Fruit fly (Drosophila melanogaster): ENCODE data around the gene CG46523.

Gene CG46523

DNA sequence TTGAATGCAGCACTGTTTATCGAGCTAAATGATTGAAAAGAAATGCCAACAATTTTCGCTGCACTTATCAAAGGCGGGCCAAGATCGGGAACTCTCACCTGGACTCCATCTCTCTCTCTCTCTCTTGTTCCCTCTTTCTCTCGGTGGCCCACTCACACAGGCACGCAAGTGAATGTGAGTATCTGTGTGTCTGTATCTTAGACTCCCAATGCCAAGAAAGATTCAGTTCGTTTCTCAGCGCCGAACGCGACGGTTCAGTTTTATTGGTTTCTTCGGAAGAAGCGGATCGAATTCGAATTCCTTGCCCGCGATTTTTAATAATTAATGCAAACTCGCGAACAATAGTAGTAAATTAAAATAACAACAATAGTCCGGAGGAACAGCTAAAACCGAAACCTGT, 53.5 kb downstream of the CG46523 start, which contains the start of gene Tmhs:
Gene Tmhs (plus strand): TSS at position 222 of the 400 bp plus-strand sequence.
- TF ChIP-seq noc (tag; optimal IDR thresholded peaks at IDR 0.05) = no peak

DNA sequence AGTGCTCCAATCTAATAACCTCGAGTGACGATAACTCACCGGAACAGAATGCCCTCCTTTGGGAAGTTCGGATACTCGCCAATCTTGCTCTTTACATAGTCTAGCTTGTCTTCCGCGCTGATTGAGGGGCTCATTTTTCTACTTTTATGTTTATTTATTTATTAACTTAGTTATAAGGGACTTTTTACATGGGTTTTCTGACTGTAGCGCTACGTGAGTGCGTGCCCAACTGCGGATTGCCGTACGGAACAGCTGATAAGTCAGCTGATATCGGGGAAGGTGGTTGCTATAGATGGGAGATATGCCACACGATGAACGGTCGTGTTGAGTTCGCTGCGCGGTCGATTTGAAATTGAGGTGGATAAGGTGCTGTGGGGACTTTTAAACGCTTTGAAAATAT, 54.3 kb downstream of the CG46523 start, which contains the start of gene Aprt:
Gene Aprt (minus strand): TSS at position 368 of the 400 bp plus-strand sequence.
- peak; percentile 72 for TF ChIP-seq noc (tag; optimal IDR thresholded peaks at IDR 0.05)
